Worm (Caenorhabditis elegans): ENCODE data around the gene npr-7.

- TF ChIP-seq ceh-39 (tag; optimal IDR thresholded peaks at IDR 0.05) (no peak), mep-1 (tag; optimal IDR thresholded peaks at IDR 0.05) (no peak), snpc-4 (tag; optimal IDR thresholded peaks at IDR 0.05) (no peak), lin-13 (tag; optimal IDR thresholded peaks at IDR 0.05) (no peak), ces-1 (GFP tag; optimal IDR thresholded peaks at IDR 0.05) (no peak), nhr-76 (tag; optimal IDR thresholded peaks at IDR 0.05) (no peak), unc-62 (GFP tag; optimal IDR thresholded peaks at IDR 0.05) (no peak), unc-39 (tag; optimal IDR thresholded peaks at IDR 0.05) (no peak), lsy-2 (tag; optimal IDR thresholded peaks at IDR 0.05) (no peak), pha-4 (tag; optimal IDR thresholded peaks at IDR 0.05) (no peak), nhr-12 (tag; optimal IDR thresholded peaks at IDR 0.05) (no peak)
These were observed 17.2 kb upstream of the npr-7 start for ce11 chrX:9336227-9336626.

Data from whole organism, mixed stage, embryonic.